Worm (Caenorhabditis elegans) whole organism, late embryonic: ENCODE measurements around the gene F58F12.1.

Experiments
- C08G9.2 ChIP-seq: sonication (generic microtip); optimal IDR thresholded peaks from 2 replicates; lab custom pipeline; 2016; ENCODE audit warnings: mild to moderate bottlenecking, missing genetic modification characterization, moderate library complexity, missing compliant biosample characterization
- C38D4.7 ChIP-seq: fragments of 200-800 bp; sonication (Bioruptor generic); optimal IDR thresholded peaks from 2 replicates; lab custom pipeline; 2018; ENCODE audit warnings: mild to moderate bottlenecking, missing genetic modification characterization, moderate library complexity, missing compliant biosample characterization
- F13H6.1 ChIP-seq: sonication (generic microtip); optimal IDR thresholded peaks from 2 replicates; lab custom pipeline; 2016; ENCODE audit warnings: missing genetic modification characterization, missing compliant biosample characterization
- T23F11.4 ChIP-seq: fragments of 200-800 bp; sonication (Bioruptor generic); optimal IDR thresholded peaks from 2 replicates; lab custom pipeline; 2018; ENCODE audit warnings: mild to moderate bottlenecking, missing genetic modification characterization, missing compliant biosample characterization
- Y22D7AL.16 ChIP-seq: sonication (generic microtip); optimal IDR thresholded peaks from 2 replicates; lab custom pipeline; 2016; ENCODE audit warnings: missing genetic modification characterization, missing compliant biosample characterization
- ahr-1 ChIP-seq: sonication (generic microtip); optimal IDR thresholded peaks from 2 replicates; lab custom pipeline; 2016; ENCODE audit warnings: missing genetic modification characterization, missing compliant biosample characterization
- ceh-19 ChIP-seq: fragments of 200-800 bp; sonication (Bioruptor generic); optimal IDR thresholded peaks from 2 replicates; lab custom pipeline; 2018; ENCODE audit warnings: mild to moderate bottlenecking, missing genetic modification characterization, missing compliant biosample characterization
- ceh-2 ChIP-seq: sonication (generic microtip); optimal IDR thresholded peaks from 2 replicates; lab custom pipeline; 2016; ENCODE audit warnings: missing genotype, missing genetic modification characterization, missing compliant biosample characterization
- ceh-22 ChIP-seq: sonication (generic microtip); optimal IDR thresholded peaks from 2 replicates; lab custom pipeline; 2017; ENCODE audit warnings: missing biosample characterization, missing genetic modification characterization
- ceh-24 ChIP-seq: sonication (generic microtip); optimal IDR thresholded peaks from 2 replicates; lab custom pipeline; 2016; ENCODE audit warnings: mild to moderate bottlenecking, missing genetic modification characterization, missing compliant biosample characterization
- ceh-30 ChIP-seq: fragments of 150-350 bp; optimal IDR thresholded peaks from 2 replicates; lab custom pipeline; 2014; ENCODE audit warnings: missing biosample characterization, missing genetic modification characterization
- ceh-31 ChIP-seq: sonication (generic microtip); optimal IDR thresholded peaks from 2 replicates; lab custom pipeline; 2016; ENCODE audit warnings: missing genetic modification characterization, missing compliant biosample characterization
- ceh-34 ChIP-seq: sonication (generic microtip); optimal IDR thresholded peaks from 2 replicates; lab custom pipeline; 2016; ENCODE audit warnings: mild to moderate bottlenecking, missing genetic modification characterization, missing compliant biosample characterization
- ceh-45 ChIP-seq: fragments of 200-800 bp; sonication (Bioruptor generic); IDR thresholded peaks from 2 replicates; pipeline ENCODE4 v1.3.6; 2022; ENCODE audit warnings: missing genetic modification reagents, missing genetic modification characterization, missing compliant biosample characterization
- ceh-48 ChIP-seq: sonication (generic microtip); optimal IDR thresholded peaks from 2 replicates; lab custom pipeline; 2016; ENCODE audit warnings: missing genetic modification characterization, inconsistent platforms, missing compliant biosample characterization
- ceh-9 ChIP-seq: sonication (generic microtip); optimal IDR thresholded peaks from 2 replicates; lab custom pipeline; 2016; ENCODE audit warnings: mild to moderate bottlenecking, missing genetic modification characterization, inconsistent platforms, missing compliant biosample characterization
- che-1 ChIP-seq: sonication (generic microtip); optimal IDR thresholded peaks from 2 replicates; lab custom pipeline; 2016; ENCODE audit warnings: mild to moderate bottlenecking, missing genetic modification characterization, missing compliant biosample characterization
- dve-1 ChIP-seq: sonication (generic microtip); optimal IDR thresholded peaks from 2 replicates; lab custom pipeline; 2017; ENCODE audit warnings: antibody characterized with exemption, mild to moderate bottlenecking, missing genetic modification characterization, missing compliant biosample characterization
- elt-2 ChIP-seq: sonication (generic microtip); optimal IDR thresholded peaks from 2 replicates; lab custom pipeline; 2016; ENCODE audit warnings: missing genetic modification reagents, missing genetic modification characterization, missing compliant biosample characterization
- elt-4 ChIP-seq: sonication (generic microtip); optimal IDR thresholded peaks from 2 replicates; lab custom pipeline; 2016; ENCODE audit warnings: missing genetic modification characterization, missing compliant biosample characterization
- eyg-1 ChIP-seq: sonication (generic microtip); optimal IDR thresholded peaks from 2 replicates; lab custom pipeline; 2016; ENCODE audit warnings: missing genotype, missing genetic modification characterization, missing compliant biosample characterization
- fax-1 ChIP-seq: sonication (generic microtip); optimal IDR thresholded peaks from 2 replicates; lab custom pipeline; 2016; ENCODE audit warnings: missing genotype, missing genetic modification characterization, missing compliant biosample characterization
- fkh-6 ChIP-seq: sonication (generic microtip); optimal IDR thresholded peaks from 2 replicates; lab custom pipeline; 2016; ENCODE audit warnings: missing genetic modification characterization, missing compliant biosample characterization
- hlh-13 ChIP-seq: fragments of 200-800 bp; sonication (Bioruptor generic); optimal IDR thresholded peaks from 2 replicates; lab custom pipeline; 2018; ENCODE audit warnings: mild to moderate bottlenecking, missing genetic modification characterization, missing compliant biosample characterization
- hlh-15 ChIP-seq: sonication (generic microtip); optimal IDR thresholded peaks from 2 replicates; lab custom pipeline; 2016; ENCODE audit warnings: missing genetic modification characterization, missing compliant biosample characterization
- hlh-30 ChIP-seq: sonication (generic microtip); optimal IDR thresholded peaks from 2 replicates; lab custom pipeline; 2017; ENCODE audit warnings: antibody characterized with exemption, missing genetic modification characterization, missing compliant biosample characterization; ENCODE audit not compliant: insufficient read depth
- hlh-6 ChIP-seq: sonication (generic microtip); optimal IDR thresholded peaks from 2 replicates; lab custom pipeline; 2016; ENCODE audit warnings: missing genotype, missing genetic modification characterization, missing compliant biosample characterization
- hlh-8 ChIP-seq: sonication (generic microtip); optimal IDR thresholded peaks from 2 replicates; lab custom pipeline; 2016; ENCODE audit warnings: missing genotype, missing genetic modification characterization, missing compliant biosample characterization
- lin-11 ChIP-seq: fragments of 200-800 bp; sonication (Bioruptor generic); optimal IDR thresholded peaks from 2 replicates; lab custom pipeline; 2018; ENCODE audit warnings: mild to moderate bottlenecking, missing genetic modification characterization, missing compliant biosample characterization
- mec-3 ChIP-seq: sonication (generic microtip); optimal IDR thresholded peaks from 2 replicates; lab custom pipeline; 2016; ENCODE audit warnings: borderline replicate concordance, missing genetic modification characterization, missing compliant biosample characterization
- nhr-11 ChIP-seq: fragments of 150-350 bp; optimal IDR thresholded peaks from 2 replicates; lab custom pipeline; 2014; ENCODE audit warnings: missing biosample characterization, missing genetic modification characterization
- nhr-232 ChIP-seq: sonication (generic microtip); optimal IDR thresholded peaks from 2 replicates; lab custom pipeline; 2016; ENCODE audit warnings: missing genetic modification characterization, missing compliant biosample characterization
- npax-4 ChIP-seq: sonication (generic microtip); optimal IDR thresholded peaks from 2 replicates; lab custom pipeline; 2016; ENCODE audit warnings: missing genetic modification characterization, missing compliant biosample characterization
- pat-9 ChIP-seq: fragments of 200-800 bp; sonication (Bioruptor generic); optimal IDR thresholded peaks from 2 replicates; lab custom pipeline; 2018; ENCODE audit warnings: mild to moderate bottlenecking, missing genetic modification characterization, moderate library complexity, missing compliant biosample characterization
- pax-1 ChIP-seq: fragments of 150-350 bp; optimal IDR thresholded peaks from 2 replicates; lab custom pipeline; 2014; ENCODE audit warnings: missing biosample characterization, missing genetic modification characterization
- rnt-1 ChIP-seq: sonication (generic microtip); optimal IDR thresholded peaks from 2 replicates; lab custom pipeline; 2016; ENCODE audit warnings: missing genetic modification characterization, missing compliant biosample characterization
- sdc-2 ChIP-seq: sonication (generic microtip); optimal IDR thresholded peaks from 2 replicates; lab custom pipeline; 2016; ENCODE audit warnings: missing genotype, missing genetic modification characterization, missing compliant biosample characterization
- sox-2 ChIP-seq: fragments of 200-800 bp; sonication (Bioruptor generic); IDR thresholded peaks from 2 replicates; pipeline ENCODE4 v1.3.6; 2022; ENCODE audit warnings: missing genetic modification reagents, missing genetic modification characterization, missing compliant biosample characterization
- tbx-2 ChIP-seq: sonication (generic microtip); optimal IDR thresholded peaks from 2 replicates; lab custom pipeline; 2016; ENCODE audit warnings: missing genetic modification characterization, missing compliant biosample characterization
- tbx-7 ChIP-seq: sonication (generic microtip); optimal IDR thresholded peaks from 2 replicates; lab custom pipeline; 2016; ENCODE audit warnings: missing genotype, missing genetic modification characterization, missing compliant biosample characterization
- unc-3 ChIP-seq, 2 experiments: fragments of 200-800 bp in 1 of 2; sonication (Bioruptor generic) in 1 of 2; sonication (generic microtip) in 1 of 2; conservative IDR thresholded peaks in 1 of 2; optimal IDR thresholded peaks in 1 of 2; 2 replicates each; pipeline versions ENCODE4 v1.3.6 to Lab custom; 2016 to 2022; ENCODE audit warnings: missing compliant biosample characterization in 2 of 2, missing genetic modification characterization in 2 of 2, missing genetic modification reagents in 1 of 2
- unc-55 ChIP-seq: sonication (generic microtip); optimal IDR thresholded peaks from 2 replicates; lab custom pipeline; 2017; ENCODE audit warnings: missing biosample characterization, missing genetic modification reagents, missing genetic modification characterization

Gene F58F12.1

DNA sequence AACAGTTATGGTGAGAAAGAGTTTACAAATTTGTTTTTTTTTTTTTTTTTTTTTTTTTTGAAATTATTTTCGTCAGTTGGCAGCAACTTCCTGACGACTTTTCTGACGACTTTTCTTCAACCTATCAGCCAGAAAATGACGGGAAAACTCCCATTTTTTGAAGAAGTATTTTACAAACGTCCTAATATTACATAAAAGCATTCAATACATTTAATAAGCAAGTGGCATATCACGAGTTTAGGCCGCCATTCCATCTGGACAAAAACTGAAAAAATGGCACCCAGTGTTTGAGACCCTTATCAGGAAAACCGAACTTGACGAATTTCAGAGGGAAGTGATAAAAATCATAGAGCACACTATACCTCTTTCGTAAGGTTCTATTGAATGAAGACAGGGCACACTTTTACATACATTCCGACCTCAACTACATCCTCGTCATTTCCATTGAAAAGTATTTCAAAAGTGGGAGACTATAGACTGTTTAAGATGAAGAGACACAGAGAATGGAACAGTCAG lies 48.6 kb upstream of the F58F12.1 start:
- TF ChIP-seq dve-1 (tag; lab: Kevin White, UChicago) (no peak), pat-9 (tag; lab: Kevin White, UChicago) (no peak), elt-4 (tag; lab: Kevin White, UChicago) (no peak), nhr-11 (tag; lab: Kevin White, UChicago) (no peak), ceh-30 (no peak), ceh-24 (tag; lab: Kevin White, UChicago) (no peak)

DNA sequence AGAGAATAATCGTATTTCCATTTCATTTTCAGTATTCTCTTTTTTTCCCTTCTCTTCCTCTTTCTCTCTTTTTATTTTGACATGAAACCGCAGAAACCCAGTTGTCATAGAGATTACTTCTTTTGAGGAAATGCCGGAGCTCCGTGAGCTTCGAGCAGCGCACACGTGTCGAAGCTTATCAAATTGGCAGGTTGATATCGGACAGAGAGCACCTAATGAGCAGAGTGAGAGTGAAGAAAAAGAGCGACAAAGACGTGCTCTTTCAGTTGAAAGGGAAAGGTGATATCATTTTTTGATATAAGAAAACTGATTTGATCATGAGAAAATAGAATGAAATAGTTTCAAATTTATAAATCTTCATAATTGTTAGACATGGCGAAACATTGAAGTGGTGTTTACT lies 48.1 kb upstream of the F58F12.1 start, which contains the start of gene C32D5.14:
Gene C32D5.14 (plus strand): TSS at position 131 of the 400 bp plus-strand sequence.
- TF ChIP-seq sdc-2 (tag; lab: Kevin White, UChicago): no peak
- TF ChIP-seq hlh-30 (tag; lab: Kevin White, UChicago): no peak
- TF ChIP-seq ceh-31 (tag; lab: Kevin White, UChicago): no peak
- no peak for TF ChIP-seq ceh-2 (tag; lab: Kevin White, UChicago)
- TF ChIP-seq hlh-13: no peak
- TF ChIP-seq ceh-34 (tag; lab: Kevin White, UChicago): no peak
- TF ChIP-seq pax-1 (tag; lab: Kevin White, UChicago): no peak
- TF ChIP-seq tbx-7 (tag; lab: Kevin White, UChicago): no peak
- no peak for TF ChIP-seq hlh-8 (tag; lab: Kevin White, UChicago)
- no peak for TF ChIP-seq npax-4 (tag; lab: Kevin White, UChicago)
- TF ChIP-seq T23F11.4: no peak
- TF ChIP-seq sox-2: no peak
- TF ChIP-seq lin-11 (tag; lab: Kevin White, UChicago): no peak
- TF ChIP-seq ceh-24 (tag; lab: Kevin White, UChicago): no peak
- no peak for TF ChIP-seq ahr-1

DNA sequence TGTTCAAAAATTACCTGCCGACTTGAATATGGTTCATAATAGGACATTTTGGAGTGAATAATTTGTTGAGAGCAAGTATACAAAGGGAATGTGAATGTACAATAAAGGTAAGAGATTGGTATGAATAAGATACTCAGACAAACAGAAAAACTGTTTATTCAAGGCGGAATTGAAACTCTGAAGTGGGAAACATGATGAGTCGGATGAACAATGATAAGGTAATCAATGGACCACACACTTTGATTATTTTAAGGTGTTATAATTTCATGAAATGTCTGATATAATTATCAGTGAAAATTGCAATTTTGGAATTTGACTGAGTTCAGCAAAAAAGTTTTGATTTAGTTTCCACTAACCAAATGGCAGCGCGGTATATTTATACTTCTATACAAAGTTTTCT lies 43.9 kb upstream of the F58F12.1 start:
- TF ChIP-seq F13H6.1 (tag; lab: Kevin White, UChicago) (no peak), dve-1 (tag; lab: Kevin White, UChicago) (peak; percentile 41), rnt-1 (no peak), unc-55 (GFP tag; lab: Kevin White, UChicago) (no peak)

DNA sequence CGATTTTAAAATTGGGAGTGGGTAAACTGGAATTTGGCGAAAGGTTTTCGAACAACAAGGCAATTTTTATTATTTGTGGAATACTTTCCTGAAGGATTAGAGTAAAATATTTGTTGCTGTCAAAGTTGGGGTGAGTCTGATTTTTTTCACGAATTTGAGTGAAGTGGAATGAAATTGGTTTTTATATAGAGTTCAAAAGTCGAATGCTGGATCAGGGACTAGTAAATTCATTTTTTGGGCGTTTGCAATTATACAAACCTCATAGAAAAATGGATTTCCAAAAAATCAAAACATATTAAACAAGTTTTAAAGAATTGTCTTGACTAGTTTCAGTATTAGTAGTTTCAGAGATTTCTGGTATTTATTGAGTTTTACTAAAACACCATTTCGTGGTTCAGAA lies 43.5 kb upstream of the F58F12.1 start, which contains the start of gene C32D5.7:
Gene C32D5.7 (minus strand): TSS at position 101 of the 400 bp plus-strand sequence.
- TF ChIP-seq elt-2 (tag; lab: Kevin White, UChicago) (no peak), tbx-2 (tag; lab: Kevin White, UChicago) (no peak), pat-9 (tag; lab: Kevin White, UChicago) (no peak), hlh-30 (tag; lab: Kevin White, UChicago) (no peak), ahr-1 (no peak), hlh-6 (tag; lab: Kevin White, UChicago) (no peak), ceh-22 (no peak), ceh-45 (GFP tag; lab: Robert Waterston, UW) (no peak), ceh-19 (GFP tag; lab: Kevin White, UChicago) (no peak), che-1 (tag; lab: Kevin White, UChicago) (no peak), ceh-31 (tag; lab: Kevin White, UChicago) (no peak), eyg-1 (tag; lab: Kevin White, UChicago) (no peak), F13H6.1 (tag; lab: Kevin White, UChicago) (no peak), fax-1 (tag; lab: Kevin White, UChicago) (no peak)

DNA sequence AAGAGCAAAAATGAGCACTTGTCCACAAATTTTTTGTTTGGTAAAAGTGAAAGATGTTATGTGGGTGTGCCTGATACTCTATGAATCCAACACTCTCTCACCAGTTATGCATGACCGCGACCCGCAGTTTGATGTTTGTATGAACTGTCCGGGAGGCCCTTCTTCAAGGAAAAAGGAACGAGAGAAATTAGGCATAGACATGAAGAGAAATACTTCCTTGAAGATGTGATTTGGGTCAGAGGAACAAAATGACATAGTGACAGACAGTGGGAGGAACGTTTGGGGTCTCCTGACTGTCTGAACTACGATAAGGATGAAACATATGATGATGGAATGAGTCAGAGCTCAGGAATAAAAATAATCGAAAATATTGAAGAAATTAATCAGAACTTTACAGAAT lies 42.4 kb upstream of the F58F12.1 start:
- no peak for TF ChIP-seq ceh-19 (GFP tag; lab: Kevin White, UChicago)
- no peak for TF ChIP-seq hlh-13
- TF ChIP-seq ceh-48 (tag; lab: Kevin White, UChicago): no peak
- TF ChIP-seq pat-9 (tag; lab: Kevin White, UChicago): no peak
- no peak for TF ChIP-seq hlh-15 (tag; lab: Kevin White, UChicago)
- TF ChIP-seq ceh-9: no peak
- no peak for TF ChIP-seq fax-1 (tag; lab: Kevin White, UChicago)
- TF ChIP-seq mec-3 (tag; lab: Kevin White, UChicago): no peak
- TF ChIP-seq nhr-232 (tag; lab: Kevin White, UChicago): no peak
- no peak for TF ChIP-seq tbx-2 (tag; lab: Kevin White, UChicago)
- no peak for TF ChIP-seq Y22D7AL.16 (tag; lab: Kevin White, UChicago)
- no peak for TF ChIP-seq fkh-6 (tag; lab: Kevin White, UChicago)
- TF ChIP-seq hlh-30 (tag; lab: Kevin White, UChicago): no peak
- TF ChIP-seq C08G9.2 (tag; lab: Kevin White, UChicago): no peak
- TF ChIP-seq C38D4.7: no peak
- no peak for TF ChIP-seq unc-3 (GFP tag; conservative IDR thresholded peaks at IDR 0.05; lab: Robert Waterston, UW)
- TF ChIP-seq unc-3 (tag; optimal IDR thresholded peaks at IDR 0.05; lab: Kevin White, UChicago): no peak
